Fruit fly (Drosophila melanogaster) S2 (cell line): ENCODE measurements around the gene CCT2.
"Not testable (repeated sequence)": the region's sequence is repeated elsewhere in the genome, so short reads cannot be mapped to it uniquely, and the experiment has no call there.

Source experiments
- CG8478 ChIP-seq: fragments of >200 bp; optimal IDR thresholded peaks from 2 replicates; lab custom pipeline; 2018
- CTCF ChIP-seq, 2 experiments: fragments of >200 bp; optimal IDR thresholded peaks; 2 replicates each; lab custom pipeline; 2018

CCT2 gene

DNA sequence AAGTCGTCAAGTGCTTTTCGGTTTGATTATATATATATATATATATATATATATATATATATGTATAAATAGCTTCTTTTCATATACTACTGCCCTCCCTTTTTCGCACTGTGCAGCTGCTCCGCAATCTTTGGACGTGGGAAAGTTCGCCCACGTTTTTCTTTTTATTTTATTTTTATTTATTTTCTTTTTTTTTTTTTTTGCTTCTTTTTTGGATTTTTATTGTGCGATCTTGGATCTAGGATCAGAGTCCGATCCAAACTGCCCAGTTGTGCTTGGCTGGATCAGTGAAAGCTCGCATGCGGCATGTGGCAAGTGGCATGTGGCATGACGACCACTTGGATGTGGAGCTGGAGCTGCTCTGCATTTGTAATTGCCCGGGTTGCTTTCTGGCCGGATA is 25.9 kb upstream of the CCT2 start:
- TF ChIP-seq CTCF (optimal IDR thresholded peaks at IDR 0.05; lab: Kevin White, UChicago): no peak
- no peak for TF ChIP-seq CG8478

DNA sequence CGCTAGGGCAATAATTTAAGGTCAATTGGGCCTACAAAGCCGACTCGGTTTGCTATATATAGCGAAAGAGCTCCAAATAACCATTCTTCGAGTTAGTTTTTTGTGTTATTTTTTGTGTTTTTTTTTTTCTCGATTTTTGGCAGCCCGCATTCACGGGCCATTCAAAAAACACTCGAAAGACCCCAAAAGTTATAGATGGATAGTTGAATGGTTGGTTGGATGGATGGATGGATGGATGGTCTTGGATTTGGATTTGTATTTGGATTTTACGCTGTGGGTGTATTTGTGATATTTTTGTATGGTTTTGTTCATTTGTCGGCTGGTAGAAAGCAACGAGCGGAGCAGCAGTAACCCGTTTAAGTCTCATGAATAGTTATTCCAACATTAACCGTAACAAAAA is 25.3 kb upstream of the CCT2 start:
- TF ChIP-seq CG8478 (no peak), CTCF (optimal IDR thresholded peaks at IDR 0.05; lab: Kevin White, UChicago) (no peak)

- no peak for TF ChIP-seq CTCF (optimal IDR thresholded peaks at IDR 0.05; lab: Kevin White, UChicago)
- no peak for TF ChIP-seq CG8478
Measured at dm6 chrX:9066802-9067489, 22.4 kb upstream of the CCT2 start.

DNA sequence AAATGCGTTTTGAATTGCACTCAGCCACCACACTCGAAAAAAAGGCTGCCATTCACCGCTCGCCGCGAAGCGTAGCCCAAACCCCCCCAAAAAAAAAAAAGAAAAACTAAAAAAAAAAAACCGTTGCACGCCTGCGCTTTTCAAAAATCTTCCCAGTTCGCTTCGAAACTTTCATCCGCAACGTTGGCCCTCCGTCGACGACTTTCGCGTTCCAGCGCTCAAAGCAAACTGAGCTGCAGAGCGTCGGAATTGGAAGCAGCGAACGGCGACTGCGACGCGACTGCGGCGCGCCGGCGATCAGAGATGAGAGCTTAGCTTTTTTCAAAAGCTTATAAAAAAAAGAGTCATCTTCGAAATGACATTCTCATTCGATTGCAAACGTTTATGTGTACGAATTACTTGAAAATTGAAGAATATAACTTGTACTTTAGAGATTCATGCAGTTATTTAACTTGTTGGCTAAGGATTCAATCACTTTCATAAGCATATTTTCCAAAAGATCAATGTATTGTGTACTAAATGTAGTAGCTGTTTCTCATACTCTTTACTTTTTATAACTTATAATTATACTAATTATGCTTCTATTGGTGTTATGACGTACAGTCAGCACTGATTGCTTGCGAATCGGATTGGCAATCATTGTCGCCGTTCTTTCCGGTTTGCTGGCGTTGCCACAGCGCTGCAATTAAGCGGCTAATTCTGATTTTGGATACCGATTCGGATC is 21.4 kb upstream of the CCT2 start, which contains the start of gene CG15365:
Gene CG15365 (minus strand): TSS at position 230 of the 724 bp plus-strand sequence.
- no peak for TF ChIP-seq CTCF (optimal IDR thresholded peaks at IDR 0.05; lab: Kevin White, UChicago)

- TF ChIP-seq CTCF (optimal IDR thresholded peaks at IDR 0.05; lab: Kevin White, UChicago): no peak
- TF ChIP-seq CG8478: no peak
Measured at dm6 chrX:9068822-9069221, 20.5 kb upstream of the CCT2 start.

DNA sequence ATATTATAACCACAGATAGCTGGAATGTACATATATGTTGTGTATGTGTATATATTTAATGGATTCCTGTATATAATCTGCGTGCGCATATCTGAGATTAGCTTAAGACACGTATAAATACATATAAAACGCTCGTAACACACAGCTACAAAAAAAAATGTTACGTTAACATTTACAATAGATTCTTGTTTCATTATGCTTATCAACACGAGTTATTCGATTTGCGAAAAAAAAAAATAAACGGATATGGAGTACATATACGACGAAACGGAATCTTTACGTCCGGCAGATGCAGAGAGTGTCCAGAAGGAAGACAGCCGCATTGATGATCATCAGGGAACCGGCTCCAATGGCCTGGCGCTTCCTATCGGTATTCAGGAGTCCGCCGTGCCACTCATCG is 18.0 kb upstream of the CCT2 start, which contains the start of gene CG10970:
Gene CG10970 (minus strand): TSS at position 101 of the 400 bp plus-strand sequence.
- TF ChIP-seq CTCF (optimal IDR thresholded peaks at IDR 0.05; lab: Kevin White, UChicago): no peak

DNA sequence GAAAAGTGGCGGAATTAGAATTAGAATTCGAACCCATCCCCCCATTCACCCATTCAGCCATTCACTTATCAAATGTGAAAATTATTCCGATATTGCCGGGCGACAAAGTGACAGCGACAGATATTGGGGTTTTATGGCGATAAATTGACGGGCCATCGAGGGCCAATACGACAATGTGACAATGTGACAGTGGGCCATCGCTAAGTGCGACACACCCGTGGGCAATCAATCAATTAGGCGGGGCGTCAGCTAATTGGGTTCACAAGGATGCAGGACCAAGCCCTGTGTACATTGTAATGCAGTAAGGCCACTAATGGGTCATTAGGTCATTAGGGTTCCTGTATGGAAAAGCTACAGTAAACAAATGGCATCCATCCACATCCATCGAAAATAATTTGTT is 15.3 kb upstream of the CCT2 start:
- TF ChIP-seq CG8478 (no peak), CTCF (optimal IDR thresholded peaks at IDR 0.05; lab: Kevin White, UChicago) (no peak)

- TF ChIP-seq CG8478 (no peak), CTCF (optimal IDR thresholded peaks at IDR 0.05; lab: Kevin White, UChicago) (no peak)
Measured at dm6 chrX:9075641-9076324, 13.5 kb upstream of the CCT2 start.

dm6 chrX:9077558-9077957 is 11.8 kb upstream of the CCT2 start:
- TF ChIP-seq CTCF (optimal IDR thresholded peaks at IDR 0.05; lab: Kevin White, UChicago) (no peak), CG8478 (no peak)

DNA sequence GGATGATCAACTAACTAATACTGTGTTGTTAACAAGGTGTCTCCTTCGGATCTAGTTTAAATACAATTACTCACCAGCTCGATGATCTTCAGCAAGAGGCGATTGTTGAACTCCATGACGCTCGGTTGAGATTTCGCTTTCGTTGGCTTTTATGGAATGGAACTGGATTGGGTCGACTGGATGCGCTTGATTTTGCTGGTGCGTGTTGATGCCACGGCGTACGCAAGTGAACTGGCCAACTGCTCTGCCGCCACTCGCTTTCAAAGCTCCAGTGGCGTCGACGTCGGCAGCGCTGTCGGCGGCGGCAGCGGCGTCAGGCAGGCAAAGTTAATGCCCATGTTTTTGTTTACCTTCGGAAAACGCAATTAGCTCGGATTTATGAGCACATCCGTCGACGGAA is 11.1 kb upstream of the CCT2 start, which contains the start of gene CG44325:
Gene CG44325 (minus strand): TSS at position 237 of the 400 bp plus-strand sequence.
- TF ChIP-seq CG8478 (no peak), CTCF (optimal IDR thresholded peaks at IDR 0.05; lab: Kevin White, UChicago) (no peak)

dm6 chrX:9080962-9081361 is 8.4 kb upstream of the CCT2 start, which contains the start of the genes CG7246 and HP1b:
Gene CG7246, minus strand, starts transcription at chrX:9081057.
Gene HP1b, plus strand, starts transcription at chrX:9081063.
- no peak for TF ChIP-seq CG8478
- no peak for TF ChIP-seq CTCF (optimal IDR thresholded peaks at IDR 0.05; lab: Kevin White, UChicago)

- TF ChIP-seq CG8478: no peak
Measured at dm6 chrX:9082600-9082999, 6.7 kb upstream of the CCT2 start, which contains the start of gene APC4. Gene APC4, plus strand, starts transcription at chrX:9082931.

DNA sequence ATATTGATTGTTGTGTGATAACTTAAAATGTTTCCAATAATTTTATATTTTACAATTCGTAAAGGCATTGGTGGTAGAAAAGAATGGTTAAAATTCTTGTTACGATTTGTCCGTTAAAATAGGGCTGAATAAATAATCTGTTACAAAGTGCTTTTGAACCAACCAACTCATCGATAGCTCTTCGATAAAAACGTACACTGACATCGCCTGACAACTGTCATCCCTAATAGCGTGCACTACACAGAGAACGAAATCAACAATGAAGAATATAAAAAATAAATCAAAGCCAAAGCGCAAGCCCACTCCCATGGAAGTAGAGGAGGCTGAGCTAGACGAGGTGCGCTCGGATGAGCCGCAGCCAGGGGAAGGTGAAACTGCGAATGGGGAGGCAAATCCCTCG is 3.6 kb upstream of the CCT2 start, which contains the start of gene CG32708:
Gene CG32708 (plus strand): TSS at position 207 of the 400 bp plus-strand sequence.
- TF ChIP-seq CTCF (optimal IDR thresholded peaks at IDR 0.05; lab: Kevin White, UChicago): no peak
- TF ChIP-seq CG8478: no peak

- not testable (repeated sequence) for TF ChIP-seq CTCF (optimal IDR thresholded peaks at IDR 0.05; lab: Kevin White, UChicago); CG8478
Measured at dm6 chrX:9086702-9087179, 2.6 kb upstream of the CCT2 start, which contains the start of gene CG32706. Gene CG32706, plus strand, starts transcription at chrX:9087129.

- TF ChIP-seq CTCF (optimal IDR thresholded peaks at IDR 0.05; lab: Kevin White, UChicago); CG8478: not testable (repeated sequence)
Measured at dm6 chrX:9087920-9088417, 1.3 kb upstream of the CCT2 start, which contains the start of gene CG6999. Gene CG6999, plus strand, starts transcription at chrX:9088367.
